Worm (Caenorhabditis elegans) whole organism, young adult: ENCODE measurements around the gene F52E10.2.

Experiments
- F37B4.10 ChIP-seq: fragments of 200-800 bp; sonication (Bioruptor generic); IDR thresholded peaks from 2 replicates; pipeline ENCODE4 v1.3.6; 2022; ENCODE audit warnings: missing genetic modification characterization, missing compliant biosample characterization
- ZK185.1 ChIP-seq: sonication (generic microtip); optimal IDR thresholded peaks from 2 replicates; lab custom pipeline; 2016; ENCODE audit warnings: mild to moderate bottlenecking, missing genetic modification characterization, missing compliant biosample characterization; ENCODE audit not compliant: poor library complexity, severe bottlenecking
- aptf-2 ChIP-seq: fragments of 200-800 bp; sonication (Bioruptor generic); conservative IDR thresholded peaks from 2 replicates; pipeline ENCODE4 v1.3.6; 2022; ENCODE audit warnings: missing genetic modification reagents, missing genetic modification characterization, missing compliant biosample characterization
- attf-5 ChIP-seq: fragments of 200-800 bp; sonication (Bioruptor generic); optimal IDR thresholded peaks from 2 replicates; lab custom pipeline; 2018; ENCODE audit warnings: mild to moderate bottlenecking, missing genetic modification characterization, missing compliant biosample characterization
- bed-2 ChIP-seq: fragments of 200-800 bp; sonication (Bioruptor generic); IDR thresholded peaks from 2 replicates; pipeline ENCODE4 v1.3.6; 2022; ENCODE audit warnings: missing genetic modification reagents, missing genetic modification characterization, missing compliant biosample characterization
- dox-1 ChIP-seq: fragments of 200-800 bp; sonication (Bioruptor generic); IDR thresholded peaks from 2 replicates; pipeline ENCODE4 v1.3.6; 2022; ENCODE audit warnings: missing genetic modification reagents, missing genetic modification characterization, missing compliant biosample characterization
- efl-1 ChIP-seq: fragments of 150-350 bp; optimal IDR thresholded peaks from 2 replicates; lab custom pipeline; 2014; ENCODE audit warnings: missing biosample characterization, missing genetic modification reagents, missing genetic modification characterization
- fkh-3 ChIP-seq: sonication (generic microtip); optimal IDR thresholded peaks from 2 replicates; lab custom pipeline; 2016; ENCODE audit warnings: mild to moderate bottlenecking, missing genetic modification characterization, missing compliant biosample characterization
- madf-10 ChIP-seq: sonication (generic microtip); optimal IDR thresholded peaks from 2 replicates; lab custom pipeline; 2016; ENCODE audit warnings: mild to moderate bottlenecking, missing genetic modification characterization, missing compliant biosample characterization

- TF ChIP-seq F37B4.10 (GFP tag; lab: Robert Waterston, UW) = no peak
- no peak for TF ChIP-seq ZK185.1 (tag; lab: Kevin White, UChicago)
- no peak for TF ChIP-seq madf-10 (tag; lab: Kevin White, UChicago)
- TF ChIP-seq bed-2 = no peak
- TF ChIP-seq aptf-2 (GFP tag; lab: Robert Waterston, UW) = no peak
- TF ChIP-seq fkh-3 = no peak
- no peak for TF ChIP-seq attf-5 (GFP tag; lab: Kevin White, UChicago)
- TF ChIP-seq efl-1 (GFP tag; lab: Kevin White, UChicago) = no peak
- TF ChIP-seq dox-1 = no peak
These were observed 17.2 kb downstream of the F52E10.2 start, which contains the start of gene mua-6 for ce11 chrX:16265636-16266384.
